Fruit fly (Drosophila melanogaster): Measurements from ENCODE around the gene sc.

- TF ChIP-seq pad (GFP tag; optimal IDR thresholded peaks at IDR 0.05) (no peak), Crg-1 (GFP tag; optimal IDR thresholded peaks at IDR 0.05) (no peak), CG12768 (GFP tag; optimal IDR thresholded peaks at IDR 0.05) (no peak), CG1620 (GFP tag; optimal IDR thresholded peaks at IDR 0.05) (no peak), CG5204 (GFP tag; optimal IDR thresholded peaks at IDR 0.05) (no peak), CG7101 (tag; optimal IDR thresholded peaks at IDR 0.05) (no peak), Clk (GFP tag; optimal IDR thresholded peaks at IDR 0.05) (no peak), cic (GFP tag; optimal IDR thresholded peaks at IDR 0.05) (no peak), toe (GFP tag; optimal IDR thresholded peaks at IDR 0.05) (no peak)
These were observed 13.5 kb downstream of the sc start for dm6 chrX:409370-409769.
